Fruit fly (Drosophila melanogaster): Measurements from ENCODE around the gene dop.

The dop gene

DNA sequence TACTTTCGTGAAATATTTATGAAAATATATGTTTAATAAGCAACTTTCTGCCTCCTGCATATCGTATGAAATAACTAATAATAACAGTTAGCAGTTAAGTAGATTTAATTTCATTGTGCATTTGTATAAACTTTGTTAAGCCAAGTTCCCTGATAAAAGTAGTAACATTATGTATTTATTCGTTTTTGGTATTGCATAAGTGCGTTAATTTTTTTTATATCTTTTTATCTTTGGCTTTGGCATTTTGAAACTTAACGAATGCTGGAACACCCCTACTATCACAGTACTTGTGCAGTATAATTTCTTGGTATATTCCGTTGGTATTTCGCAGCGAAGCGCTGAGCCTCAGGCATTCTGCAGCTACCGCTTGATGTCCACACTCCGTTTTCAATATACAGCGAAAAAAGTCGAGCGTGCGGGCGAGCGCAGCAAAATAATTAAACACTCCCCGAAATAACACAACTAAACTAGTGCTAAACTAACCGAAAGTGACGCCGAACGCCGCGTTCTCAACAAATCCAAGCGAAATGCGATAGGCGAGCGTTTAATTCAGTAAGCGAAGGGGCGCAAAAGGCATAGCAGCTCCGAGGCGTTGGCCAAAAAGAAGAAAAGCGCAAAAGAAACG, 22.8 kb downstream of the dop start, which contains the start of gene RhoGAP71E (continued):
- TF ChIP-seq zf30C (GFP tag; optimal IDR thresholded peaks at IDR 0.05) (no peak), CG3726 (GFP tag; IDR thresholded peaks at IDR 0.05) (peak; percentile 4; the same call in 1 of the 3 replicates), CG15514 (GFP tag; optimal IDR thresholded peaks at IDR 0.05) (peak; percentile 62), Lim3 (GFP tag; IDR thresholded peaks at IDR 0.05) (no peak), CG4282 (GFP tag; optimal IDR thresholded peaks at IDR 0.05) (no peak), Vsx1 (GFP tag; optimal IDR thresholded peaks at IDR 0.05) (no peak), Dbx (GFP tag; IDR thresholded peaks at IDR 0.05) (peak; percentile 62; the same call in 1 of the 3 replicates), CG14441 (GFP tag; IDR thresholded peaks at IDR 0.05) (no peak), mirr (GFP tag; optimal IDR thresholded peaks at IDR 0.05) (peak; percentile 53), gt (GFP tag; IDR thresholded peaks at IDR 0.05) (no peak), CG13287 (GFP tag; IDR thresholded peaks at IDR 0.05; ENCODE audit: partially characterized antibody) (peak; percentile 53), vfl (GFP tag; optimal IDR thresholded peaks at IDR 0.05) (no peak), CG13894 (tag; optimal IDR thresholded peaks at IDR 0.05) (peak; percentile 59), pita (GFP tag; optimal IDR thresholded peaks at IDR 0.05) (no peak), ssp (GFP tag; IDR thresholded peaks at IDR 0.05) (no peak), Elba2 (GFP tag; optimal IDR thresholded peaks at IDR 0.05) (no peak), az2 (GFP tag; optimal IDR thresholded peaks at IDR 0.05) (no peak), CG31388 (GFP tag; optimal IDR thresholded peaks at IDR 0.05) (no peak), CG8478 (optimal IDR thresholded peaks at IDR 0.05) (no peak), Xbp1 (GFP tag; optimal IDR thresholded peaks at IDR 0.05) (peak; percentile 11), grau (tag; optimal IDR thresholded peaks at IDR 0.05) (peak; percentile 63), MBD-R2 (GFP tag; IDR thresholded peaks at IDR 0.05) (peak; percentile 44; the same call in 1 of the 2 replicates), Adf1 (GFP tag; IDR thresholded peaks at IDR 0.05) (no peak), ci (GFP tag; IDR thresholded peaks at IDR 0.05) (peak; percentile 88), CG18764 (GFP tag; optimal IDR thresholded peaks at IDR 0.05) (no peak), CG7987 (GFP tag; optimal IDR thresholded peaks at IDR 0.05) (peak; percentile 74), fd64A (GFP tag; optimal IDR thresholded peaks at IDR 0.05) (peak; percentile 10), Dip2 (GFP tag; IDR thresholded peaks at IDR 0.05) (no peak), CG10147 (GFP tag; optimal IDR thresholded peaks at IDR 0.05) (no peak), CG5245 (GFP tag; optimal IDR thresholded peaks at IDR 0.05) (no peak), tio (GFP tag; optimal IDR thresholded peaks at IDR 0.05) (no peak), sqz (GFP tag; optimal IDR thresholded peaks at IDR 0.05) (no peak), tgo (GFP tag; IDR thresholded peaks at IDR 0.05) (no peak; the same call in 2 of the 3 replicates), CG12071 (GFP tag; optimal IDR thresholded peaks at IDR 0.05) (peak; percentile 21), CG5953 (GFP tag; IDR thresholded peaks at IDR 0.05) (no peak), CG10267 (tag; optimal IDR thresholded peaks at IDR 0.05) (peak; percentile 46), Scr (GFP tag; IDR thresholded peaks at IDR 0.05; ENCODE audit: partially characterized antibody) (peak; percentile 40; the same call in 1 of the 2 replicates), Gsc (GFP tag; IDR thresholded peaks at IDR 0.05) (no peak), gro (GFP tag; optimal IDR thresholded peaks at IDR 0.05) (peak; percentile 22), zen (tag; optimal IDR thresholded peaks at IDR 0.05) (no peak), GATAe (GFP tag; conservative IDR thresholded peaks at IDR 0.05) (no peak), Xrp1 (GFP tag; IDR thresholded peaks at IDR 0.05) (peak; percentile 46; the same call in 1 of the 2 replicates), CG4820 (GFP tag; optimal IDR thresholded peaks at IDR 0.05) (no peak), Hr51 (GFP tag; optimal IDR thresholded peaks at IDR 0.05) (peak in 1 of 2 experiments; percentile 0), CG2712 (tag; optimal IDR thresholded peaks at IDR 0.05) (peak; percentile 69), sens-2 (GFP tag; IDR thresholded peaks at IDR 0.05) (no peak), Ets97D (GFP tag; optimal IDR thresholded peaks at IDR 0.05) (peak; percentile 5), ewg (GFP tag; optimal IDR thresholded peaks at IDR 0.05) (no peak), B-H2 (GFP tag; optimal IDR thresholded peaks at IDR 0.05) (peak; percentile 8), CG16779 (GFP tag; IDR thresholded peaks at IDR 0.05) (no peak), CG10462 (GFP tag; optimal IDR thresholded peaks at IDR 0.05) (no peak)

Data from whole organism, embryonic.